Fruit fly (Drosophila melanogaster) whole organism, embryonic: ENCODE results near the gene eIF4E6.
A peak's percentile ranks its signal among the peaks of the same experiment; 100 is the strongest.

Experiments
- CG10543 ChIP-seq: fragments of 200-800 bp; sonication (Bioruptor generic); optimal IDR thresholded peaks from 3 replicates; lab custom pipeline; 2017; ENCODE audit warnings: missing biosample characterization, mild to moderate bottlenecking, missing genetic modification characterization, moderate library complexity
- CG12391 ChIP-seq: fragments of 200-800 bp; sonication (Bioruptor generic); optimal IDR thresholded peaks from 3 replicates; lab custom pipeline; 2018; ENCODE audit warnings: missing biosample characterization, mild to moderate bottlenecking, missing genetic modification characterization, moderate library complexity
- CG13624 ChIP-seq: fragments of 200-800 bp; sonication (Bioruptor generic); optimal IDR thresholded peaks from 2 replicates; lab custom pipeline; 2016; ENCODE audit warnings: missing biosample characterization, missing genetic modification characterization
- CG14441 ChIP-seq: fragments of 200-800 bp; sonication (Bioruptor generic); IDR thresholded peaks from 2 replicates; pipeline ENCODE4 v1.3.6; 2022; ENCODE audit warnings: missing biosample characterization, missing genetic modification characterization
- CG15514 ChIP-seq: fragments of 200-800 bp; sonication (Bioruptor generic); optimal IDR thresholded peaks from 3 replicates; lab custom pipeline; 2017; ENCODE audit warnings: missing biosample characterization, missing genetic modification characterization, mild to moderate bottlenecking, moderate library complexity, missing genetic modification reagents
- CG1603 ChIP-seq: fragments of 200-800 bp; sonication (Bioruptor generic); optimal IDR thresholded peaks from 2 replicates; lab custom pipeline; 2019; ENCODE audit warnings: missing biosample characterization, mild to moderate bottlenecking, missing genetic modification characterization, moderate library complexity
- CG17328 ChIP-seq: fragments of 200-800 bp; sonication (Bioruptor generic); IDR thresholded peaks from 2 replicates; pipeline ENCODE4 v1.3.6; 2022; ENCODE audit warnings: missing biosample characterization, missing genetic modification characterization
- CG2120 ChIP-seq: fragments of 200-800 bp; sonication (Bioruptor generic); optimal IDR thresholded peaks from 3 replicates; lab custom pipeline; 2016; ENCODE audit warnings: missing biosample characterization, missing genetic modification characterization
- CG30403 ChIP-seq: fragments of 200-800 bp; sonication (Bioruptor generic); optimal IDR thresholded peaks from 3 replicates; lab custom pipeline; 2016; ENCODE audit warnings: missing biosample characterization, missing genetic modification characterization
- CG31441 ChIP-seq: fragments of 200-800 bp; sonication (Bioruptor generic); IDR thresholded peaks from 2 replicates; pipeline ENCODE4 v1.3.6; 2022; ENCODE audit warnings: missing biosample characterization, missing genetic modification characterization
- CG32532 ChIP-seq: fragments of 200-800 bp; sonication (Bioruptor generic); IDR thresholded peaks from 2 replicates; pipeline ENCODE4 v1.3.6; 2022; ENCODE audit warnings: missing biosample characterization, missing genetic modification characterization
- CG32772 ChIP-seq: fragments of 200-800 bp; sonication (Bioruptor generic); IDR thresholded peaks from 2 replicates; pipeline ENCODE4 v1.3.6; 2022; ENCODE audit warnings: missing biosample characterization, missing genetic modification characterization
- CG43689 ChIP-seq: fragments of 200-800 bp; sonication (Bioruptor generic); IDR thresholded peaks from 2 replicates; pipeline ENCODE4 v1.3.6; 2022; ENCODE audit warnings: missing biosample characterization, missing genetic modification characterization
- CG7271 ChIP-seq: fragments of 200-800 bp; sonication (Bioruptor generic); optimal IDR thresholded peaks from 2 replicates; lab custom pipeline; 2018; ENCODE audit warnings: missing biosample characterization, mild to moderate bottlenecking, missing genetic modification characterization, moderate library complexity
- CG7357 ChIP-seq: fragments of 200-800 bp; sonication (Bioruptor generic); IDR thresholded peaks from 3 replicates; pipeline ENCODE4 v1.3.6; 2022; ENCODE audit warnings: missing biosample characterization, missing genetic modification characterization
- CG8290 ChIP-seq, 3 experiments: fragments of 200-800 bp; sonication (Bioruptor generic); optimal IDR thresholded peaks; 2 replicates each; lab custom pipeline; 2016 to 2019; ENCODE audit warnings: missing biosample characterization in 3 of 3, missing genetic modification characterization in 3 of 3, mild to moderate bottlenecking in 2 of 3, moderate library complexity in 1 of 3
- CG8924 ChIP-seq: fragments of 200-800 bp; optimal IDR thresholded peaks from 3 replicates; lab custom pipeline; 2019; ENCODE audit warnings: missing biosample characterization, mild to moderate bottlenecking, missing genetic modification characterization, moderate library complexity
- Camta ChIP-seq: fragments of 200-800 bp; sonication (Bioruptor generic); optimal IDR thresholded peaks from 2 replicates; lab custom pipeline; 2016; ENCODE audit warnings: missing biosample characterization, missing genetic modification characterization
- CoRest ChIP-seq: fragments of 200-800 bp; sonication (Bioruptor generic); optimal IDR thresholded peaks from 3 replicates; lab custom pipeline; 2018; ENCODE audit warnings: missing biosample characterization, mild to moderate bottlenecking, missing genetic modification characterization, moderate library complexity
- E2f2 ChIP-seq: fragments of 200-800 bp; sonication (Bioruptor generic); IDR thresholded peaks from 2 replicates; pipeline ENCODE4 v1.3.6; 2022; ENCODE audit warnings: missing biosample characterization, missing genetic modification characterization
- Hsf ChIP-seq: fragments of 200-800 bp; sonication (Bioruptor generic); optimal IDR thresholded peaks from 3 replicates; lab custom pipeline; 2016; ENCODE audit warnings: missing biosample characterization, missing genetic modification characterization
- Meics ChIP-seq: fragments of 200-800 bp; sonication (Bioruptor generic); optimal IDR thresholded peaks from 2 replicates; lab custom pipeline; 2017; ENCODE audit warnings: missing biosample characterization, mild to moderate bottlenecking, missing genetic modification characterization
- Rfx ChIP-seq: fragments of 200-800 bp; sonication (Bioruptor generic); IDR thresholded peaks from 2 replicates; pipeline ENCODE4 v1.3.6; 2022; ENCODE audit warnings: missing biosample characterization, missing genetic modification characterization
- Six4 ChIP-seq: fragments of 200-800 bp; sonication (Bioruptor generic); optimal IDR thresholded peaks from 2 replicates; lab custom pipeline; 2016; ENCODE audit warnings: missing biosample characterization, missing genetic modification characterization
- abd-A ChIP-seq: fragments of 200-800 bp; sonication (Bioruptor generic); optimal IDR thresholded peaks from 3 replicates; lab custom pipeline; 2019; ENCODE audit warnings: missing biosample characterization, mild to moderate bottlenecking, missing genetic modification characterization, moderate library complexity
- cato ChIP-seq: fragments of 200-800 bp; sonication (Bioruptor generic); optimal IDR thresholded peaks from 2 replicates; lab custom pipeline; 2016; ENCODE audit warnings: missing biosample characterization, missing genetic modification characterization, borderline replicate concordance
- chif ChIP-seq, 2 experiments: fragments of 200-800 bp; sonication (Bioruptor generic); optimal IDR thresholded peaks; 3 replicates each; lab custom pipeline; 2016; ENCODE audit warnings: missing biosample characterization in 2 of 2, missing genetic modification characterization in 2 of 2
- ci ChIP-seq: fragments of 200-800 bp; sonication (Bioruptor generic); IDR thresholded peaks from 3 replicates; pipeline ENCODE4 v1.3.6; 2022; ENCODE audit warnings: missing biosample characterization, missing genetic modification characterization
- crol ChIP-seq: fragments of 200-800 bp; sonication (Bioruptor generic); IDR thresholded peaks from 2 replicates; pipeline ENCODE4 v1.3.6; 2022; ENCODE audit warnings: missing biosample characterization, missing genetic modification characterization
- crp ChIP-seq, 2 experiments: fragments of 200-800 bp; sonication (Bioruptor generic); optimal IDR thresholded peaks; 2 replicates in 1 of 2; 3 replicates in 1 of 2; lab custom pipeline; 2017; ENCODE audit warnings: missing biosample characterization in 2 of 2, missing genetic modification characterization in 2 of 2, mild to moderate bottlenecking in 1 of 2, moderate library complexity in 1 of 2
- dati ChIP-seq: fragments of 200-800 bp; sonication (Bioruptor generic); IDR thresholded peaks from 2 replicates; pipeline ENCODE4 v1.3.6; 2022; ENCODE audit warnings: missing biosample characterization, missing genetic modification characterization
- dimm ChIP-seq: fragments of 200-800 bp; sonication (Bioruptor generic); IDR thresholded peaks from 2 replicates; pipeline ENCODE4 v1.3.6; 2022; ENCODE audit warnings: missing biosample characterization, missing genetic modification characterization
- dmrt99B ChIP-seq: fragments of 200-800 bp; sonication (Bioruptor generic); optimal IDR thresholded peaks from 2 replicates; lab custom pipeline; 2018; ENCODE audit warnings: missing biosample characterization, mild to moderate bottlenecking, missing genetic modification characterization, moderate library complexity
- dpn ChIP-seq, 2 experiments: fragments of 200-800 bp; sonication (Bioruptor generic); optimal IDR thresholded peaks; 3 replicates each; lab custom pipeline; 2016; ENCODE audit warnings: missing biosample characterization in 2 of 2, missing genetic modification characterization in 2 of 2
- dysf ChIP-seq: fragments of 200-800 bp; sonication (Bioruptor generic); IDR thresholded peaks from 3 replicates; pipeline ENCODE4 v1.3.6; 2022; ENCODE audit warnings: missing biosample characterization, missing genetic modification characterization
- fd64A ChIP-seq: fragments of 200-800 bp; sonication (Bioruptor generic); optimal IDR thresholded peaks from 3 replicates; lab custom pipeline; 2018; ENCODE audit warnings: missing biosample characterization, mild to moderate bottlenecking, missing genetic modification characterization
- gsb-n ChIP-seq: fragments of 200-800 bp; sonication (Bioruptor generic); optimal IDR thresholded peaks from 3 replicates; lab custom pipeline; 2018; ENCODE audit warnings: missing biosample characterization, mild to moderate bottlenecking, missing genetic modification characterization
- hkb ChIP-seq, 2 experiments: fragments of 200-800 bp in 1 of 2; fragments of >200 bp in 1 of 2; sonication (Bioruptor generic) in 1 of 2; IDR thresholded peaks in 1 of 2; optimal IDR thresholded peaks in 1 of 2; 2 replicates each; pipeline versions ENCODE4 v1.3.6 to Lab custom; 2017 to 2022; ENCODE audit warnings: missing biosample characterization in 1 of 2, missing genetic modification characterization in 1 of 2
- hth ChIP-seq: fragments of >200 bp; optimal IDR thresholded peaks from 2 replicates; lab custom pipeline; 2017; ENCODE audit warnings: inconsistent platforms
- lbe ChIP-seq: fragments of 200-800 bp; sonication (Bioruptor generic); optimal IDR thresholded peaks from 2 replicates; lab custom pipeline; 2016; ENCODE audit warnings: missing biosample characterization, mild to moderate bottlenecking, missing genetic modification characterization
- nmo ChIP-seq: fragments of 200-800 bp; sonication (Bioruptor generic); optimal IDR thresholded peaks from 2 replicates; lab custom pipeline; 2018; ENCODE audit warnings: missing biosample characterization, mild to moderate bottlenecking, missing genetic modification characterization, moderate library complexity
- pb ChIP-seq: fragments of 200-800 bp; sonication (Bioruptor generic); optimal IDR thresholded peaks from 3 replicates; lab custom pipeline; 2016; ENCODE audit warnings: missing biosample characterization, missing genetic modification characterization
- phol ChIP-seq: fragments of 200-800 bp; sonication (Bioruptor generic); optimal IDR thresholded peaks from 3 replicates; lab custom pipeline; 2018; ENCODE audit warnings: missing biosample characterization, mild to moderate bottlenecking, missing genetic modification characterization, moderate library complexity
- prd ChIP-seq, 3 experiments: fragments of >200 bp in 2 of 3; fragments of 200-800 bp in 1 of 3; sonication (Bioruptor generic) in 1 of 3; optimal IDR thresholded peaks in 2 of 3; IDR thresholded peaks in 1 of 3; 2 replicates in 2 of 3; 3 replicates in 1 of 3; pipeline versions ENCODE4 v1.3.6 to Lab custom; 2017 to 2022; ENCODE audit warnings: missing biosample characterization in 1 of 3, missing genetic modification characterization in 1 of 3
- slp2 ChIP-seq: fragments of 200-800 bp; sonication (Bioruptor generic); optimal IDR thresholded peaks from 2 replicates; lab custom pipeline; 2016; ENCODE audit warnings: missing biosample characterization, missing genetic modification characterization
- sob ChIP-seq: fragments of 200-800 bp; sonication (Bioruptor generic); IDR thresholded peaks from 2 replicates; pipeline ENCODE4 v1.3.6; 2022; ENCODE audit warnings: missing biosample characterization, missing genetic modification characterization
- ssp ChIP-seq: fragments of 200-800 bp; sonication (Bioruptor generic); IDR thresholded peaks from 2 replicates; pipeline ENCODE4 v1.3.6; 2022; ENCODE audit warnings: missing biosample characterization, missing genetic modification characterization

Gene eIF4E6

DNA sequence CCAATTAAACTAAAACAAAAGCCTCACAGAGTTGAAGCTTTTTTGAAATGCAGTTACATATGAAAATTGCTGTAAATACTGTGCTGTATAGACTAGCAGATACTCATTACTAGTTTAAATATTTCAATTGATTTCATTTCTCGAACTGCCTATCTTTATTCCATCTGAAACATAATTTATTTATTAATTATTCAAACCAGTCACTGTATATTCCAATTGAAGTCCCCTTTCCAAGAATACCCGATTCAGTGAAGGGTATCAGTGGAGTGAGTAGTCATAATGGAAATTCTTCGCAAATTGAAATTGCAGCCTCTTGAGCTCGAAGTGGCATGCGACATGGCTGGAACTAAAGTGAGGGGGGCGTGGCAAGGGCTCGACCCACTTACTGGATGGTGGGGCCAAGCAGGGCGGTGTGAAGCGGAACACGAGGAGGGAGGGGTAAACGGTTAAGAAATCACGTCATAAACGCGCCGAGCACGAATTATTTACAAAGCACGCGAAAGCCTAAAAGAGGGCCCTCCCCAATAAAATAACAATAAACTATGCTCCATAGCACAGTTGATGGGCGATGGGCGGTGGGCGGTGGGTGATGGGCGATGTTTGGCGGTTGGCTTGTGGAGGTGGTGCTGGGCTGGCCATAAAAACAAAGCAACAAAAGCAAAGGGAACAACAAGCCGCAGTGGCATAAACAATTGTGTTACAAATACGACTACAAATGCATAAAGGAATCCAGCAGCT, 21.9 kb downstream of the eIF4E6 start (continued):
- TF ChIP-seq gsb-n (no peak), CG1603 (tag; lab: Kevin White, UChicago) (peak; percentile 65), E2f2 (GFP tag; lab: Robert Waterston, UW) (0 out of 2 replicates have a peak, but pooled peaks have one; percentile 33), Hsf (GFP tag; lab: Kevin White, UChicago) (peak; percentile 17), CG32532 (GFP tag; lab: Robert Waterston, UW) (no peak), dmrt99B (tag; lab: Kevin White, UChicago) (peak; percentile 66), Rfx (GFP tag; lab: Robert Waterston, UW) (peak; percentile 50; the same call in 1 of the 2 replicates), fd64A (GFP tag; lab: Kevin White, UChicago) (no peak), hth (lab: Kevin White, UChicago) (no peak), dati (GFP tag; lab: Robert Waterston, UW) (no peak), crp (GFP tag; optimal IDR thresholded peaks at IDR 0.05; lab: Kevin White, UChicago) (no peak), CG43689 (GFP tag; lab: Robert Waterston, UW) (no peak), CG14441 (GFP tag; lab: Robert Waterston, UW) (peak; percentile 58), ssp (GFP tag; lab: Robert Waterston, UW) (peak; percentile 49; the same call in 1 of the 2 replicates), CG31441 (peak; percentile 50; the same call in 1 of the 2 replicates), ci (GFP tag; lab: Robert Waterston, UW) (0 out of 3 replicates have a peak, but pooled peaks have one; percentile 48), CG8290 (GFP tag; optimal IDR thresholded peaks at IDR 0.05; lab: Kevin White, UChicago) (no peak), CG8290 (tag; optimal IDR thresholded peaks at IDR 0.05; lab: Kevin White, UChicago) (peak in 1 of 2 experiments; percentile 49), CG8924 (tag; lab: Kevin White, UChicago) (peak; percentile 25), CoRest (tag; lab: Kevin White, UChicago) (peak; percentile 38), chif (GFP tag; optimal IDR thresholded peaks at IDR 0.05; lab: Kevin White, UChicago) (peak in 1 of 2 experiments; percentile 13), Six4 (GFP tag; lab: Kevin White, UChicago) (no peak), CG17328 (GFP tag; lab: Robert Waterston, UW) (peak; percentile 38; the same call in 1 of the 2 replicates), slp2 (GFP tag; lab: Kevin White, UChicago) (no peak), nmo (GFP tag; lab: Kevin White, UChicago) (peak; percentile 54), CG13624 (GFP tag; lab: Kevin White, UChicago) (no peak), CG7271 (no peak), CG32772 (0 out of 2 replicates have a peak, but pooled peaks have one; percentile 19), sob (GFP tag; lab: Robert Waterston, UW) (no peak), pb (no peak), dpn (GFP tag; optimal IDR thresholded peaks at IDR 0.05; lab: Kevin White, UChicago) (peak in 1 of 2 experiments; percentile 47), Camta (GFP tag; lab: Kevin White, UChicago) (peak; percentile 1), CG2120 (GFP tag; lab: Kevin White, UChicago) (peak; percentile 34), CG10543 (GFP tag; lab: Kevin White, UChicago) (peak; percentile 28), CG30403 (GFP tag; lab: Kevin White, UChicago) (peak; percentile 39), Meics (GFP tag; lab: Kevin White, UChicago) (peak; percentile 15), CG15514 (GFP tag; lab: Kevin White, UChicago) (peak; percentile 14), cato (peak; percentile 17), hkb (optimal IDR thresholded peaks at IDR 0.05; lab: Kevin White, UChicago) (no peak), hkb (GFP tag; IDR thresholded peaks at IDR 0.05; lab: Robert Waterston, UW) (0 out of 2 replicates have a peak, but pooled peaks have one; percentile 25), lbe (GFP tag; lab: Kevin White, UChicago) (no peak), CG12391 (tag; lab: Kevin White, UChicago) (peak; percentile 40), phol (peak; percentile 39), crol (GFP tag; lab: Robert Waterston, UW) (peak; percentile 58), prd (optimal IDR thresholded peaks at IDR 0.05; lab: Kevin White, UChicago) (no peak), prd (GFP tag; IDR thresholded peaks at IDR 0.05; lab: Robert Waterston, UW) (peak; percentile 71; the same call in 2 of the 3 replicates), dimm (GFP tag; lab: Robert Waterston, UW) (peak; percentile 8; the same call in 1 of the 2 replicates), CG7357 (GFP tag; lab: Robert Waterston, UW) (peak; percentile 22; the same call in 1 of the 3 replicates), dysf (GFP tag; lab: Robert Waterston, UW) (peak; percentile 62), abd-A (tag; lab: Kevin White, UChicago) (peak; percentile 93)
